Fruit fly (Drosophila melanogaster): Measurements from ENCODE around the gene CG13360.

DNA sequence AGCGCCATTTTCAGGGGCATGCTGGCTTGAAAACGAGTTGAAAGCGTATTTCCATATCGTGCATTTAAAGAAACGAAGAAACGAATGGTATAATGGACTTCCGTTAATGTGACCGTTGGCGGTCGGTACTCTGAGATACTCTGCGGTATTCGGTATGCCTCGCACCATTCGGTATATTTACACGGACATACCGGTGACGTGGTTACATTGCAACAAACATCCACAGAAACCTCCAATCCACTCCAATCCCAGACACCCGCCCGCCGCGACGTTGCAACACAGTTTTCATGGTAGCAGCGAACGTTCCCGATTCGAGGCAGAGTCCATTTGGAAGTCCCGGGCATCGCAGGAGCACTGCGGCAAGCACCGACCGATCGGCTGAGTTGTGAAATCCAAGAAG lies 16.0 kb upstream of the CG13360 start, which contains the start of gene Sec22:
- no peak for TF ChIP-seq Dll (optimal IDR thresholded peaks at IDR 0.05)
- no peak for TF ChIP-seq pan (optimal IDR thresholded peaks at IDR 0.05)

Data from whole organism.